Worm (Caenorhabditis elegans) whole organism, L2 larva: ENCODE data around the gene Y51A2D.21.
A peak's percentile ranks its signal among the peaks of the same experiment; 100 is the strongest.

Source experiments
- C34F6.9 ChIP-seq: fragments of 150-350 bp; optimal IDR thresholded peaks from 2 replicates; lab custom pipeline; 2014; ENCODE audit warnings: missing biosample characterization, missing genetic modification characterization
- F13H6.1 ChIP-seq: sonication (generic microtip); optimal IDR thresholded peaks from 2 replicates; lab custom pipeline; 2016; ENCODE audit warnings: missing genetic modification characterization, missing compliant biosample characterization
- R02D3.7 ChIP-seq: fragments of 150-350 bp; optimal IDR thresholded peaks from 2 replicates; lab custom pipeline; 2014; ENCODE audit warnings: missing biosample characterization, missing genetic modification characterization
- Y55F3AM.14 ChIP-seq: fragments of 200-800 bp; sonication (Bioruptor generic); optimal IDR thresholded peaks from 2 replicates; lab custom pipeline; 2018; ENCODE audit warnings: mild to moderate bottlenecking, missing genetic modification characterization, missing compliant biosample characterization
- ZK546.5 ChIP-seq: sonication (generic microtip); optimal IDR thresholded peaks from 2 replicates; lab custom pipeline; 2017; ENCODE audit warnings: missing biosample characterization, missing genetic modification characterization
- aly-2 ChIP-seq: fragments of 150-350 bp; optimal IDR thresholded peaks from 2 replicates; lab custom pipeline; 2014; ENCODE audit warnings: missing biosample characterization, missing genetic modification characterization
- ama-1 ChIP-seq: fragments of 150-350 bp; optimal IDR thresholded peaks from 2 replicates; lab custom pipeline; 2018; ENCODE audit warnings: inconsistent platforms
- ceh-16 ChIP-seq: fragments of 150-350 bp; optimal IDR thresholded peaks from 2 replicates; lab custom pipeline; 2014; ENCODE audit warnings: missing biosample characterization, missing genetic modification characterization
- ceh-82 ChIP-seq: fragments of 150-350 bp; optimal IDR thresholded peaks from 2 replicates; lab custom pipeline; 2014; ENCODE audit warnings: missing biosample characterization, missing genetic modification characterization
- crh-2 ChIP-seq: sonication (generic microtip); optimal IDR thresholded peaks from 2 replicates; lab custom pipeline; 2017; ENCODE audit warnings: missing biosample characterization, missing genetic modification characterization
- elt-3 ChIP-seq: sonication (generic microtip); optimal IDR thresholded peaks from 2 replicates; lab custom pipeline; 2017; ENCODE audit warnings: missing biosample characterization, missing genetic modification characterization
- fos-1 ChIP-seq: fragments of 150-350 bp; optimal IDR thresholded peaks from 2 replicates; lab custom pipeline; 2014; ENCODE audit warnings: missing biosample characterization, missing genetic modification characterization
- gmeb-1 ChIP-seq: fragments of 150-350 bp; optimal IDR thresholded peaks from 2 replicates; lab custom pipeline; 2014; ENCODE audit warnings: missing biosample characterization, missing genetic modification characterization
- lin-11 ChIP-seq: fragments of 150-350 bp; sonication (generic microtip); optimal IDR thresholded peaks from 2 replicates; lab custom pipeline; 2014; ENCODE audit warnings: missing biosample characterization, missing genetic modification characterization, inconsistent platforms, mixed read lengths
- mdl-1 ChIP-seq, 2 experiments: fragments of 150-350 bp in 1 of 2; sonication (generic microtip) in 1 of 2; optimal IDR thresholded peaks; 2 replicates each; lab custom pipeline; 2017; ENCODE audit warnings: missing biosample characterization in 2 of 2, missing genetic modification characterization in 2 of 2
- nhr-11 ChIP-seq: fragments of 150-350 bp; optimal IDR thresholded peaks from 2 replicates; lab custom pipeline; 2014; ENCODE audit warnings: missing biosample characterization, missing genetic modification characterization
- nhr-12 ChIP-seq: fragments of 150-350 bp; optimal IDR thresholded peaks from 2 replicates; lab custom pipeline; 2014; ENCODE audit warnings: missing biosample characterization, missing genetic modification characterization
- nhr-129 ChIP-seq: fragments of 150-350 bp; optimal IDR thresholded peaks from 2 replicates; lab custom pipeline; 2014; ENCODE audit warnings: missing biosample characterization, missing genetic modification characterization
- nhr-23 ChIP-seq: fragments of 150-350 bp; optimal IDR thresholded peaks from 2 replicates; lab custom pipeline; 2014; ENCODE audit warnings: missing biosample characterization, missing genetic modification reagents, missing genetic modification characterization
- nhr-237 ChIP-seq: fragments of 150-350 bp; optimal IDR thresholded peaks from 2 replicates; lab custom pipeline; 2014; ENCODE audit warnings: missing biosample characterization, missing genetic modification characterization
- nhr-25 ChIP-seq: fragments of 150-350 bp; sonication (generic microtip); optimal IDR thresholded peaks from 3 replicates; lab custom pipeline; 2014; ENCODE audit warnings: missing biosample characterization, missing genetic modification characterization
- nhr-6 ChIP-seq: fragments of 150-350 bp; optimal IDR thresholded peaks from 2 replicates; lab custom pipeline; 2014; ENCODE audit warnings: missing biosample characterization, missing genetic modification characterization
- nhr-77 ChIP-seq: fragments of 150-350 bp; optimal IDR thresholded peaks from 2 replicates; lab custom pipeline; 2014; ENCODE audit warnings: missing biosample characterization, missing genetic modification characterization
- skn-1 ChIP-seq: sonication (generic microtip); optimal IDR thresholded peaks from 2 replicates; lab custom pipeline; 2017; ENCODE audit warnings: missing biosample characterization, missing genetic modification characterization
- sma-3 ChIP-seq: sonication (generic microtip); optimal IDR thresholded peaks from 2 replicates; lab custom pipeline; 2016; ENCODE audit warnings: missing genetic modification reagents, missing genetic modification characterization, missing compliant biosample characterization
- sma-9 ChIP-seq, 2 experiments: fragments of 150-350 bp in 1 of 2; sonication (generic microtip) in 1 of 2; optimal IDR thresholded peaks; 2 replicates each; lab custom pipeline; 2014 to 2016; ENCODE audit warnings: missing genetic modification characterization in 2 of 2, mild to moderate bottlenecking in 1 of 2, missing biosample characterization in 1 of 2, missing compliant biosample characterization in 1 of 2, missing genetic modification reagents in 1 of 2, moderate library complexity in 1 of 2
- snpc-4 ChIP-seq: fragments of 150-350 bp; optimal IDR thresholded peaks from 2 replicates; lab custom pipeline; 2014; ENCODE audit warnings: missing biosample characterization, missing genetic modification characterization
- unc-39 ChIP-seq: fragments of 150-350 bp; optimal IDR thresholded peaks from 2 replicates; lab custom pipeline; 2014; ENCODE audit warnings: missing biosample characterization, missing genetic modification characterization
- unc-55 ChIP-seq: fragments of 150-350 bp; sonication (generic microtip); optimal IDR thresholded peaks from 3 replicates; lab custom pipeline; 2014; ENCODE audit warnings: missing biosample characterization, missing genetic modification reagents, missing genetic modification characterization
- zag-1 ChIP-seq: fragments of 150-350 bp; optimal IDR thresholded peaks from 2 replicates; lab custom pipeline; 2014; ENCODE audit warnings: missing biosample characterization, missing genetic modification characterization
- ztf-11 ChIP-seq: sonication (generic microtip); optimal IDR thresholded peaks from 2 replicates; lab custom pipeline; 2017; ENCODE audit warnings: missing biosample characterization, missing genetic modification characterization
- ztf-4 ChIP-seq: fragments of 150-350 bp; optimal IDR thresholded peaks from 2 replicates; lab custom pipeline; 2014; ENCODE audit warnings: missing biosample characterization, missing genetic modification characterization

The Y51A2D.21 gene

DNA sequence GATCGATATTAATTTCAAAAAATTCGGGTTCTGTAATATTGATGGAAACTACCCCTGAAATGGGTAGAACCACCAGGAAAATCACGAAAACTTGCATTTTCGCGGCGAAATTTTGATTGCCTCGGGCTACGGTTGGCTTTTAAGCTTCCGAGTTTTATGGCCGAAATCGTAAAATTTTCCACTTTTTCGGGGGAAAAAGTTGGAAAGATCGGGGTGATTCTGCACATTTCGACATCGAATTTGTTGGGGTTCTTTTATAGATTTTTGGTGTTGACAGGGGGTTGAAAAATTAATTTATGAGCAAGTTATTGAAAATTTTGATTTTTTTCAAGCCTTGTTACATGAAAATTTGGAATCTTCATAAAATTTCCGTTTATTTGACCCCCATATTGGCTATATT, 17.9 kb upstream of the Y51A2D.21 start, which contains the start of gene Y51A2D.8:
TSS of gene Y51A2D.8 (minus strand) at position 101 of the 400 bp plus-strand sequence.
- no peak for TF ChIP-seq ztf-11
- no peak for TF ChIP-seq aly-2 (tag; lab: Kevin White, UChicago)
- no peak for TF ChIP-seq snpc-4

DNA sequence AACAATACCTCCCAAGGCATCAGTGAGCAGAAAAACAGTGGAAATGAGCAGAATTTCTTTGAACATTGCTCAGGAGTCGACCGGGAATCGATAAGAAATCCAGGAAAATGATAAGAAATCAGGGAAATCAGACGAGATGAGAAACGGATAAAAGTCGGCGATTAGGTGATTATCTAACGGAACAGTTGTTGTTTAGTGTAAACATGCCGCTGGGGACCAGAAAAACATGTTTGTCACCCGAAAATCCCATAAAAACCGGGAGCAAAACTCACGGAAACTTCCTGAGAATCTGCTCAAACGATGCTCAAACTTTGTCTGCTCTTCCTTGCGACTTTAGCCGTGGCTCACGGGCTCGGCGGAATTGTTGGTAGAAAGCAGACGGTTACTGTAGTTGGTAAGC, 15.1 kb upstream of the Y51A2D.21 start, which contains the start of the genes ttr-24 and ttr-25:
TSS of gene ttr-24 (minus strand) at position 156 of the 400 bp plus-strand sequence.
TSS of gene ttr-25 (plus strand) at position 227 of the 400 bp plus-strand sequence.
- TF ChIP-seq nhr-77 (tag; lab: Kevin White, UChicago), result no peak
- TF ChIP-seq nhr-12 (tag; lab: Kevin White, UChicago), result no peak
- no peak for TF ChIP-seq fos-1 (tag; lab: Kevin White, UChicago)
- TF ChIP-seq Y55F3AM.14 (GFP tag; lab: Kevin White, UChicago), result no peak
- TF ChIP-seq ztf-11, result no peak
- no peak for TF ChIP-seq nhr-23
- TF ChIP-seq nhr-25 (tag; lab: Kevin White, UChicago), result no peak
- TF ChIP-seq F13H6.1, result no peak
- no peak for TF ChIP-seq mdl-1 (tag; optimal IDR thresholded peaks at IDR 0.05; lab: Kevin White, UChicago)
- TF ChIP-seq skn-1, result no peak
- TF ChIP-seq ama-1 (lab: Kevin White, UChicago), result no peak
- TF ChIP-seq ztf-4 (tag; lab: Kevin White, UChicago), result no peak
- no peak for TF ChIP-seq crh-2 (tag; lab: Kevin White, UChicago)
- no peak for TF ChIP-seq gmeb-1 (tag; lab: Kevin White, UChicago)
- no peak for TF ChIP-seq sma-3 (GFP tag; lab: Kevin White, UChicago)
- no peak for TF ChIP-seq ceh-16
- no peak for TF ChIP-seq nhr-6 (tag; lab: Kevin White, UChicago)

DNA sequence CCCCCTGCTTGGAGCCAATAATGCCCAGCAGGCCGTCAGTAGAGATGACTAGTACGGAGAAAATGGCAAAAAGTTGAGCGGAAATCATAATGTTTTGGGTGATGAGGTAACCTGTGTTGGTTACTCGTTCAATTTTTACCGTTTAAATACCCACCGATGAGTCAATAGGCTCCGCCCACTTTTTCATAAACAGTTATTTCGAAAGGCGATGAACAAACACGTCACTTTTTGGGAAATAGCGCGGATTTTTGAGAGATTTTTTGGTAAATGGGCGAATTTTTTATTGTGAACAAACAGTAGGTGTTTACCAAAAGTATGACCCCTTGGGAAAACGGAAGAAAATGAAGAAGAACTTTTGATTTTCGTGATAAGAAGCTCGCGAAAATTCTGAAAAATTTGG, 11.4 kb upstream of the Y51A2D.21 start, which contains the start of gene ttr-26:
TSS of gene ttr-26 (minus strand) at position 101 of the 400 bp plus-strand sequence.
- peak; percentile 8 for TF ChIP-seq F13H6.1
- TF ChIP-seq nhr-25 (tag; lab: Kevin White, UChicago), result no peak

DNA sequence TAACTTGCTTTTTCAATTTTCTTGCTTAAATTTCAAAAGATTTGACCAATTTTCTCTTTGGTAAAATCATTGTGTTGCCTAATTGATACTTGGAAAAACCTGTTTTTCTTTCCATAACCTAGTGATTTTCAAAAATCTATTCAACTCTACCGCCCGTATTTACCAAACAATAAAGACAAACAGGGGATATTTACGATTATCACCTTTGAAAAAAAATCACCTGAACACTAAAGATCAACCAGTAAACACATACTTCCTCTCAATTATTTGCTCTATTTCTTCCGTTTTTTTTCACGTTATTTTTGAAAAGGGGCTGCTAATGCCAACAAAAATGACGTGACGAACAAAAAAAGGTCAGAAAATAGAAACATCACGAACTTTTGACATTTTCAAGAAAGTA, 10.7 kb upstream of the Y51A2D.21 start:
- no peak for TF ChIP-seq skn-1
- TF ChIP-seq F13H6.1, result peak; percentile 40
- TF ChIP-seq zag-1 (tag; lab: Kevin White, UChicago), result no peak
- TF ChIP-seq R02D3.7, result no peak
- no peak for TF ChIP-seq elt-3
- no peak for TF ChIP-seq unc-39 (tag; lab: Kevin White, UChicago)
- peak; percentile 30 for TF ChIP-seq sma-9 (GFP tag; optimal IDR thresholded peaks at IDR 0.05; lab: Kevin White, UChicago)
- no peak for TF ChIP-seq sma-9 (tag; optimal IDR thresholded peaks at IDR 0.05; lab: Kevin White, UChicago)
- no peak for TF ChIP-seq nhr-11

DNA sequence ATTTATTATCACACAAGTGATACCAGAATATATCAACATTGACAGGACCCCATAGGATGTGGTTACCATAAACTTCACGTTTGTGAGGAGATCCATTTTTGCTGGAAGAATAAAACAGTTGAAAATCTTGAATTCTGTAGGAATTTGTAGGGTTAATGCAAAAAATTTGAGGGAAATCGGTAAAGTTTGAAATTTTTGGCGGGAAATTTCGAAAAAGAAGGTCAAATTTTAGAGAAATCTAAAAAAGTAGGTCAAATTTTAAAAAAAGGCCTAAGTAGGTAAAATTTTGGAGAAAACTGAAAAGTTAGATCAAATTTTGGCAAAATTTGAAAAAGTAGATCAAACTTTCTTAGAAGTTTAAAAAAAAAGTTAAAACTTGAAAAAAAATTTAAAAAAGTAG, 6.8 kb upstream of the Y51A2D.21 start, which contains the start of gene srg-34:
TSS of gene srg-34 (minus strand) at position 101 of the 400 bp plus-strand sequence.
- TF ChIP-seq fos-1 (tag; lab: Kevin White, UChicago) (no peak), lin-11 (tag; lab: Kevin White, UChicago) (no peak), nhr-6 (tag; lab: Kevin White, UChicago) (no peak), unc-55 (GFP tag; lab: Kevin White, UChicago) (no peak), ceh-16 (no peak)
- TF ChIP-seq, all 48 proteins: peak for 0

DNA sequence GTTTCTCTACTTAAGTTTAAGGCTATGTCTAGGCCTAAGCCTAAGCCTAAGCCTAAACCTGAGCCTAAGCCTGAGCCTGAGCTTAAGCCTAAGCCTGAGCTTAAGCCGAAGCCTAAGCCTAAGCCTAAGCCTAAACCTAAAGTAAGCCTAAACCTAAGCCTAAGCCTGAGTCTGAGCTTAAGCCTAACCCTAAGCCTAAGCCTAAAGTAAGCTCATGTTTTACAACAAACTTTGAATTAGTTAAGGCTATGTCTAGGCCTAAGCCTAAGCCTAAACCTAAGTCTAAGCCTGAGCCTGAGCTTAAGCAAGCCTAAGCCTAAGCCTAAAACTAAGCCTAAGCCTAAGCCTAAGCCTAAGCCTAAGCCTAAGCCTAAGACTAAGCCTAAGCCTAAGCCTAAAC, 6.0 kb upstream of the Y51A2D.21 start:
- no peak for TF ChIP-seq nhr-6 (tag; lab: Kevin White, UChicago)
- no peak for TF ChIP-seq ceh-82
- no peak for TF ChIP-seq nhr-237
- TF ChIP-seq ama-1 (lab: Kevin White, UChicago), result no peak
- TF ChIP-seq lin-11 (tag; lab: Kevin White, UChicago), result no peak
- no peak for TF ChIP-seq aly-2 (tag; lab: Kevin White, UChicago)
- no peak for TF ChIP-seq nhr-129 (tag; lab: Kevin White, UChicago)
- TF ChIP-seq ZK546.5 (tag; lab: Kevin White, UChicago), result no peak
- TF ChIP-seq Y55F3AM.14 (GFP tag; lab: Kevin White, UChicago), result no peak
- TF ChIP-seq nhr-12 (tag; lab: Kevin White, UChicago), result no peak
- no peak for TF ChIP-seq C34F6.9
- TF ChIP-seq, all 48 proteins: peak for 0
